Worm (Caenorhabditis elegans) whole organism, L1 larva: ENCODE data around the gene wht-3.
A peak's percentile ranks its signal among the peaks of the same experiment; 100 is the strongest.

ENCODE experiments used
- Y116A8C.19 ChIP-seq: sonication (generic microtip); optimal IDR thresholded peaks from 2 replicates; lab custom pipeline; 2016; ENCODE audit warnings: missing compliant biosample characterization, missing genetic modification characterization, borderline replicate concordance
- aha-1 ChIP-seq: fragments of 150-350 bp; optimal IDR thresholded peaks from 2 replicates; lab custom pipeline; 2014; ENCODE audit warnings: missing biosample characterization, missing genetic modification characterization
- alr-1 ChIP-seq: fragments of 200-800 bp; sonication (Bioruptor generic); optimal IDR thresholded peaks from 2 replicates; lab custom pipeline; 2018; ENCODE audit warnings: borderline replicate concordance, mild to moderate bottlenecking, missing genetic modification characterization, missing compliant biosample characterization
- ceh-88 ChIP-seq: fragments of 200-800 bp; sonication (Bioruptor generic); IDR thresholded peaks from 2 replicates; pipeline ENCODE4 v1.3.6; 2022; ENCODE audit warnings: missing genetic modification characterization, missing compliant biosample characterization
- dpl-1 ChIP-seq, 3 experiments: fragments of 150-350 bp in 2 of 3; sonication (generic microtip) in 1 of 3; optimal IDR thresholded peaks; 2 replicates each; lab custom pipeline; 2014 to 2017; ENCODE audit warnings: missing biosample characterization in 3 of 3, missing genetic modification characterization in 3 of 3, missing genetic modification reagents in 3 of 3
- efl-1 ChIP-seq, 4 experiments: fragments of 150-350 bp; optimal IDR thresholded peaks in 3 of 4; peaks in 1 of 4; 1 replicate in 1 of 4; 2 replicates in 3 of 4; lab custom pipeline; 2014; ENCODE audit warnings: missing biosample characterization in 2 of 4, missing genetic modification characterization in 2 of 4, missing genetic modification reagents in 2 of 4
- egl-13 ChIP-seq: sonication (generic microtip); optimal IDR thresholded peaks from 2 replicates; lab custom pipeline; 2016; ENCODE audit warnings: missing genotype, missing genetic modification reagents, missing genetic modification characterization, missing compliant biosample characterization
- ets-5 ChIP-seq: fragments of 200-800 bp; sonication (Bioruptor generic); IDR thresholded peaks from 2 replicates; pipeline ENCODE4 v1.3.6; 2022; ENCODE audit warnings: missing genetic modification characterization, missing compliant biosample characterization
- fkh-4 ChIP-seq: sonication (generic microtip); optimal IDR thresholded peaks from 2 replicates; lab custom pipeline; 2016; ENCODE audit warnings: missing compliant biosample characterization, missing genetic modification characterization, borderline replicate concordance
- fkh-8 ChIP-seq: sonication (generic microtip); optimal IDR thresholded peaks from 2 replicates; lab custom pipeline; 2016; ENCODE audit warnings: mild to moderate bottlenecking, missing genetic modification characterization, missing compliant biosample characterization
- lin-13 ChIP-seq: fragments of 150-350 bp; optimal IDR thresholded peaks from 2 replicates; lab custom pipeline; 2014; ENCODE audit warnings: missing biosample characterization, missing genetic modification reagents, missing genetic modification characterization
- lin-14 ChIP-seq: fragments of 200-800 bp; sonication (Bioruptor generic); optimal IDR thresholded peaks from 2 replicates; lab custom pipeline; 2018; ENCODE audit warnings: mild to moderate bottlenecking, missing genetic modification characterization, moderate library complexity, missing compliant biosample characterization
- lin-15B ChIP-seq: fragments of 150-350 bp; sonication (generic microtip); optimal IDR thresholded peaks from 3 replicates; lab custom pipeline; 2014; ENCODE audit warnings: missing biosample characterization, missing genetic modification characterization
- lin-39 ChIP-seq: fragments of 150-350 bp; optimal IDR thresholded peaks from 2 replicates; lab custom pipeline; 2014; ENCODE audit warnings: missing biosample characterization, missing genetic modification reagents, missing genetic modification characterization
- lir-3 ChIP-seq: sonication (generic microtip); optimal IDR thresholded peaks from 2 replicates; lab custom pipeline; 2016; ENCODE audit warnings: mild to moderate bottlenecking, missing genetic modification characterization, moderate library complexity, missing compliant biosample characterization; ENCODE audit not compliant: poor library complexity
- lsy-2 ChIP-seq, 2 experiments: fragments of 150-350 bp; optimal IDR thresholded peaks; 2 replicates each; lab custom pipeline; 2014; ENCODE audit warnings: missing biosample characterization in 2 of 2, missing genetic modification characterization in 2 of 2
- mab-9 ChIP-seq: fragments of 200-800 bp; sonication (Bioruptor generic); IDR thresholded peaks from 2 replicates; pipeline ENCODE4 v1.3.6; 2022; ENCODE audit warnings: missing genetic modification reagents, missing genetic modification characterization, missing compliant biosample characterization
- mep-1 ChIP-seq: fragments of 150-350 bp; optimal IDR thresholded peaks from 2 replicates; lab custom pipeline; 2014; ENCODE audit warnings: missing biosample characterization, missing genetic modification characterization
- nhr-11 ChIP-seq: fragments of 150-350 bp; optimal IDR thresholded peaks from 2 replicates; lab custom pipeline; 2014; ENCODE audit warnings: missing biosample characterization, missing genetic modification characterization
- nhr-19 ChIP-seq: fragments of 200-800 bp; sonication (Bioruptor generic); conservative IDR thresholded peaks from 2 replicates; pipeline ENCODE4 v1.3.6; 2022; ENCODE audit warnings: missing genetic modification characterization, missing compliant biosample characterization
- nhr-20 ChIP-seq: sonication (generic microtip); optimal IDR thresholded peaks from 2 replicates; lab custom pipeline; 2016; ENCODE audit warnings: mild to moderate bottlenecking, missing genetic modification characterization, missing compliant biosample characterization
- nhr-47 ChIP-seq: sonication (generic microtip); optimal IDR thresholded peaks from 2 replicates; lab custom pipeline; 2016; ENCODE audit warnings: mild to moderate bottlenecking, missing genetic modification characterization, moderate library complexity, missing compliant biosample characterization
- nhr-71 ChIP-seq: sonication (generic microtip); optimal IDR thresholded peaks from 2 replicates; lab custom pipeline; 2016; ENCODE audit warnings: mild to moderate bottlenecking, missing genetic modification characterization, moderate library complexity, missing compliant biosample characterization
- nhr-84 ChIP-seq: sonication (generic microtip); optimal IDR thresholded peaks from 2 replicates; lab custom pipeline; 2017; ENCODE audit warnings: missing biosample characterization, missing genetic modification characterization
- nhr-85 ChIP-seq: sonication (generic microtip); peaks from one replicate; lab custom pipeline; 2016; ENCODE audit warnings: missing genetic modification characterization, inconsistent platforms, missing compliant biosample characterization
- nhr-90 ChIP-seq: sonication (generic microtip); optimal IDR thresholded peaks from 2 replicates; lab custom pipeline; 2016; ENCODE audit warnings: mild to moderate bottlenecking, missing genetic modification characterization, missing compliant biosample characterization; ENCODE audit not compliant: poor library complexity
- pag-3 ChIP-seq: sonication (generic microtip); optimal IDR thresholded peaks from 2 replicates; lab custom pipeline; 2017; ENCODE audit warnings: missing genetic modification characterization, mild to moderate bottlenecking, missing compliant biosample characterization, antibody characterized with exemption, borderline replicate concordance; ENCODE audit not compliant: insufficient read depth
- pqm-1 ChIP-seq: sonication (generic microtip); optimal IDR thresholded peaks from 3 replicates; lab custom pipeline; 2017; ENCODE audit warnings: missing biosample characterization, missing genetic modification characterization
- rnt-1 ChIP-seq: sonication (generic microtip); optimal IDR thresholded peaks from 2 replicates; lab custom pipeline; 2016; ENCODE audit warnings: mild to moderate bottlenecking, missing genetic modification characterization, moderate library complexity, missing compliant biosample characterization
- snu-23 ChIP-seq: sonication (generic microtip); optimal IDR thresholded peaks from 2 replicates; lab custom pipeline; 2016; ENCODE audit warnings: missing genetic modification characterization, missing compliant biosample characterization
- sptf-1 ChIP-seq: fragments of 150-350 bp; optimal IDR thresholded peaks from 2 replicates; lab custom pipeline; 2014; ENCODE audit warnings: missing biosample characterization, missing genetic modification characterization
- sup-37 ChIP-seq: fragments of 200-800 bp; sonication (Bioruptor generic); optimal IDR thresholded peaks from 2 replicates; lab custom pipeline; 2018; ENCODE audit warnings: mild to moderate bottlenecking, missing genetic modification characterization, missing compliant biosample characterization
- swsn-7 ChIP-seq: sonication (generic microtip); optimal IDR thresholded peaks from 2 replicates; lab custom pipeline; 2016; ENCODE audit warnings: missing genetic modification characterization, missing compliant biosample characterization
- tbx-2 ChIP-seq: sonication (generic microtip); optimal IDR thresholded peaks from 2 replicates; lab custom pipeline; 2016; ENCODE audit warnings: missing genetic modification characterization, missing compliant biosample characterization
- unc-130 ChIP-seq: fragments of 150-350 bp; optimal IDR thresholded peaks from 2 replicates; lab custom pipeline; 2017; ENCODE audit warnings: missing biosample characterization, missing genetic modification characterization, inconsistent platforms
- unc-30 ChIP-seq: sonication (generic microtip); optimal IDR thresholded peaks from 2 replicates; lab custom pipeline; 2017; ENCODE audit warnings: missing biosample characterization, missing genetic modification characterization
- unc-98 ChIP-seq: fragments of 200-800 bp; sonication (Bioruptor generic); IDR thresholded peaks from 2 replicates; pipeline ENCODE4 v1.3.6; 2022; ENCODE audit warnings: missing genetic modification characterization, missing compliant biosample characterization
- vab-15 ChIP-seq: sonication (generic microtip); optimal IDR thresholded peaks from 2 replicates; lab custom pipeline; 2017; ENCODE audit warnings: missing genotype, mild to moderate bottlenecking, missing genetic modification characterization, missing compliant biosample characterization
- xbp-1 ChIP-seq: sonication (generic microtip); optimal IDR thresholded peaks from 2 replicates; lab custom pipeline; 2016; ENCODE audit warnings: missing genetic modification characterization, missing compliant biosample characterization
- ztf-4 ChIP-seq: fragments of 150-350 bp; optimal IDR thresholded peaks from 2 replicates; lab custom pipeline; 2014; ENCODE audit warnings: missing biosample characterization, missing genetic modification characterization

wht-3 gene

ce11 chrIII:4120386-4120785 is 31.0 kb downstream of the wht-3 start:
- peak in 1 of 3 experiments; percentile 3 for TF ChIP-seq dpl-1 (GFP tag; optimal IDR thresholded peaks at IDR 0.05; lab: Kevin White, UChicago)
- TF ChIP-seq ztf-4 (tag; lab: Kevin White, UChicago) = no peak
- TF ChIP-seq nhr-85 (tag; lab: Kevin White, UChicago) = peak; percentile 7
- no peak for TF ChIP-seq efl-1 (optimal IDR thresholded peaks at IDR 0.05; lab: Kevin White, UChicago)
- peak; percentile 28 to 35 for TF ChIP-seq efl-1 (GFP tag; optimal IDR thresholded peaks at IDR 0.05 in 1 of 2; lab: Kevin White, UChicago)

DNA sequence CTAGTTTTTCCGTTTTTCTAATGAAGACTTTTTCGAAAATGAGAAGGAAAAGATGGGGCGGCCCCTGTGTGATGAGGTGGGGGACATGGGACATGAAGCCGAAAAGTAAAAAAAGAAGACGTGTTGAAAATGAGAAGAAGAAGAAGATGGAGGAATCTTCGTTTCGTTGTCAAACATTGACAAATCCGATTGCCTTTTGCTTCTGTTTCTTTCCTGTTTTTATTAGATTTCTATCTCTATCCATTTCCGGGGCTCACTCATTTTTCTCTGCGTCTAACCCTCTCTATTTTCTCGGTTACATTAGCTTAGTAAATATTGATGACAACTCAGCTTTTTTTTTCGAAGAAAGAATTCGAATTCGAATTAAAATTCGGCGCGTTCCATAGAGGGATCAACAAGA is 31.7 kb downstream of the wht-3 start:
- no peak for TF ChIP-seq ets-5
- peak; percentile 32 for TF ChIP-seq egl-13 (tag; lab: Kevin White, UChicago)
- TF ChIP-seq lin-14 = peak; percentile 45
- TF ChIP-seq nhr-71 (tag; lab: Kevin White, UChicago) = no peak
- no peak for TF ChIP-seq ceh-88 (GFP tag; lab: Robert Waterston, UW)

DNA sequence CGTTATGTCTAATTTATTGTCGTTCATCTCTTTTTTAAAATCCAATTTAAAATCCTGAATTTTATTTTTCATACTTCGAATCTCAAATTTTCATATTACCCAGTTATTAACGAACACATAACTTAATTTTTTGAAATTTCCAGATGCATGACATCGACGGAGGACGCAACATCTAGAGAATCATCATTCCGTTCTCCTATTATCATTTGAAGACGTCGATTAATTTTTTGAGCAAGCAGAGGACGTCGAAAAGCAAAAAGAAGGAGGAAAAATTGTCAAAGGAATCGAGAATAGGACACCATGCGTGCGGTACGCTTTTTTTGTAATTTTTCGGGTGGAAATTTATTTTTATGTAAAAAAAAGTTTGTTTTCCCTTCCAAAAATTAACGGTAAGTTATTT is 36.3 kb downstream of the wht-3 start, which contains the start of gene unc-103:
Gene unc-103 (plus strand): TSS at position 301 of the 400 bp plus-strand sequence.
- no peak for TF ChIP-seq efl-1 (optimal IDR thresholded peaks at IDR 0.05; lab: Kevin White, UChicago)
- TF ChIP-seq efl-1 (GFP tag; optimal IDR thresholded peaks at IDR 0.05 in 1 of 2; lab: Kevin White, UChicago) = peak in 1 of 2 experiments; percentile 9
- no peak for TF ChIP-seq nhr-47 (tag; lab: Kevin White, UChicago)
- no peak for TF ChIP-seq nhr-19 (GFP tag; lab: Robert Waterston, UW)
- TF ChIP-seq alr-1 (tag; lab: Kevin White, UChicago) = no peak
- TF ChIP-seq nhr-90 (tag; lab: Kevin White, UChicago) = no peak

ce11 chrIII:4113594-4113993 is 37.8 kb downstream of the wht-3 start:
- TF ChIP-seq swsn-7 (peak; percentile 47), lin-13 (GFP tag; lab: Kevin White, UChicago) (no peak), Y116A8C.19 (tag; lab: Kevin White, UChicago) (no peak), sptf-1 (no peak), pag-3 (tag; lab: Kevin White, UChicago) (no peak), sup-37 (peak; percentile 21), nhr-11 (tag; lab: Kevin White, UChicago) (peak; percentile 2), lir-3 (tag; lab: Kevin White, UChicago) (peak; percentile 2), mep-1 (tag; lab: Kevin White, UChicago) (peak; percentile 28), nhr-84 (tag; lab: Kevin White, UChicago) (no peak), efl-1 (optimal IDR thresholded peaks at IDR 0.05; lab: Kevin White, UChicago) (peak in 1 of 2 experiments; percentile 34), efl-1 (GFP tag; optimal IDR thresholded peaks at IDR 0.05 in 1 of 2; lab: Kevin White, UChicago) (peak in 1 of 2 experiments; percentile 90), lin-15B (tag; lab: Kevin White, UChicago) (no peak), xbp-1 (tag; lab: Kevin White, UChicago) (peak; percentile 34), aha-1 (tag; lab: Kevin White, UChicago) (no peak), alr-1 (tag; lab: Kevin White, UChicago) (no peak), lin-14 (peak; percentile 69), nhr-19 (GFP tag; lab: Robert Waterston, UW) (peak; percentile 59), fkh-8 (tag; lab: Kevin White, UChicago) (no peak), mab-9 (GFP tag; lab: Robert Waterston, UW) (no peak), lsy-2 (tag; optimal IDR thresholded peaks at IDR 0.05; lab: Kevin White, UChicago) (peak; percentile 33 to 37), lin-39 (tag; lab: Kevin White, UChicago) (peak; percentile 0), nhr-71 (tag; lab: Kevin White, UChicago) (peak; percentile 82), rnt-1 (tag; lab: Kevin White, UChicago) (peak; percentile 81), snu-23 (GFP tag; lab: Kevin White, UChicago) (peak; percentile 46), pqm-1 (tag; lab: Kevin White, UChicago) (no peak), vab-15 (no peak), unc-98 (GFP tag; lab: Robert Waterston, UW) (peak; percentile 50), unc-130 (tag; lab: Kevin White, UChicago) (peak; percentile 32), nhr-47 (tag; lab: Kevin White, UChicago) (peak; percentile 10), tbx-2 (peak; percentile 27), nhr-20 (peak; percentile 54), unc-30 (tag; lab: Kevin White, UChicago) (no peak), fkh-4 (tag; lab: Kevin White, UChicago) (no peak)
